Fruit fly (Drosophila melanogaster) Kc167 (cell line): Measurements from ENCODE around the gene Cyp4d8.

ENCODE experiments used
- Myc ChIP-seq: fragments of >200 bp; optimal IDR thresholded peaks from 2 replicates; lab custom pipeline; 2017; ENCODE audit warnings: missing external identifiers
- Sin3A ChIP-seq: fragments of >200 bp; optimal IDR thresholded peaks from 2 replicates; lab custom pipeline; 2018; ENCODE audit warnings: missing external identifiers
- h ChIP-seq: fragments of >200 bp; optimal IDR thresholded peaks from 3 replicates; lab custom pipeline; 2018; ENCODE audit warnings: missing external identifiers
- insv ChIP-seq: fragments of >200 bp; optimal IDR thresholded peaks from 3 replicates; lab custom pipeline; 2018; ENCODE audit warnings: missing external identifiers
- psq ChIP-seq: fragments of >200 bp; optimal IDR thresholded peaks from 2 replicates; lab custom pipeline; 2017; ENCODE audit warnings: missing external identifiers
- ttk ChIP-seq: sonication (Bioruptor generic); optimal IDR thresholded peaks from 2 replicates; lab custom pipeline; 2017; ENCODE audit warnings: missing external identifiers

Gene Cyp4d8

dm6 chr3L:7496097-7496496 is at the start of gene Cyp4d8:
Cyp4d8 (minus strand) TSS chr3L:7496197.
- TF ChIP-seq Sin3A (lab: Kevin White, UChicago) = no peak
- no peak for TF ChIP-seq psq (lab: Kevin White, UChicago)
- no peak for TF ChIP-seq h (lab: Kevin White, UChicago)
- TF ChIP-seq Myc (lab: Kevin White, UChicago) = no peak

dm6 chr3L:7545562-7545961 is 49.6 kb upstream of the Cyp4d8 start:
- TF ChIP-seq ttk (no peak), psq (lab: Kevin White, UChicago) (no peak), h (lab: Kevin White, UChicago) (no peak), Myc (lab: Kevin White, UChicago) (no peak)

DNA sequence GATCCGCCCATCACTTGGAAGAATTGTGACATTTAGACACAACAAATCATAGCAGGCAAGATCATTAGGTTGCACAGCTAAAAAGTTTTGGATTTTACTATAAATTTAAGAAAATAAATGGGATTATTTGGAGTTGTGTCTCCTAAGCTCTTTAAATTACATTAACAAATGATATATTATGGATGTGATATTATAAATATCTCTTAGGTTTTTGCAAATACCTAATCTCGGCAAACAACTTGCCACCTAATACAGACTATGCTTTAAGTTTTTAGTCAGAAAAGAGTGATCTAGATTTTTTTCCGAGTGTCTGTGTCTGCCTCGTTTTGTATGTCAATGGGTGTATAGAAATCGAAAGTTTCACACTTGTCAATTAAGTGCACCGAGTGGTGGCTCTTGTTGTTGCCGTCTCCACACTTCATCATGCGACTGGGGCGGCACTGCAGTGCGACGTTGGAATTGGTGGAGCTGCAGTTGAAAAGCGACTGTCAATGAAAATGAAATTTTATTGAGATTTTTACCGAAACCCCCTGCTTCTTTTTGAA is 48.7 kb upstream of the Cyp4d8 start:
- TF ChIP-seq ttk (no peak), h (lab: Kevin White, UChicago) (no peak), Sin3A (lab: Kevin White, UChicago) (no peak)

DNA sequence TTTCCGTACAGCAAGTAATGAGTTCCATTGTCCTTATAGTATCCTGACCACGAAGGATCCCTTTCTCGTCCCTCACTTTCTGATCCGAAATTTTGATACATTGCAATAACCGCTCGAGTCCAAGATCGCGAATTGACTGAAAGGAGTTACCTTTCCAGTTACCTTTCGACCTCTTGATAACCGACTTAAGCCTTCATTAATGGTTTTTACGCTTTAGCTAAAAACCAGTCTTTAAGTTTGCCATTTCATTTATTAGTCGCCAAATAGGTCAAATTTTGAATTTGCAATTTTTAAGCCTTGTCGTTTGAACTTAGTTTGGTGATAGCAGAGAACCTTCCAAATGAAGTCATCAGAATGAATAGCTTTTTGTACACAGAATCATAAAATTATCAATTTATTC is 46.4 kb upstream of the Cyp4d8 start, which contains the start of gene CG32376:
Gene CG32376, minus strand, starts transcription at position 101 of the 400 bp plus-strand sequence.
- TF ChIP-seq insv (lab: Kevin White, UChicago) (no peak), ttk (no peak), psq (lab: Kevin White, UChicago) (no peak), Sin3A (lab: Kevin White, UChicago) (no peak), h (lab: Kevin White, UChicago) (no peak), Myc (lab: Kevin White, UChicago) (no peak)

DNA sequence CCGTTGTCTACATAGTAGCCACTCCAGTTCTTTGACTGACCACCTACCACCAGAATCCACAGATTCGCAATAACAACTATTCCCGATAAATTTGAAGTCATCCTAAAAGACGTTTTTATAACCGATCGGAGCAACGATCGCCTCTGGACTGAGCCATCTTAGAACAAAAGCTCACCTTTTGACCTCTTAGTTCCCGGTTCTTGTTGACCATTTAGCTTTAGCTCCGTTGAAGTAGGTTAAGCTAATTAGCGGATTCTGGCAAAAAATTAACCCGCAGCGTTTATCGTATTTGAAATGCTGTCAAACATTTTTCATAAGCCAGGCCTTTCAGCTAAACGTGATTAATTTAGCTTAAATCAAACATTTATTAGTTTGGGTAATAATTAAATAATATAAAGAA is 45.1 kb upstream of the Cyp4d8 start, which contains the start of gene CG32374:
Gene CG32374, minus strand, starts transcription at position 101 of the 400 bp plus-strand sequence.
- no peak for TF ChIP-seq ttk
- TF ChIP-seq h (lab: Kevin White, UChicago) = no peak
- no peak for TF ChIP-seq Myc (lab: Kevin White, UChicago)
- TF ChIP-seq psq (lab: Kevin White, UChicago) = no peak
- no peak for TF ChIP-seq Sin3A (lab: Kevin White, UChicago)
- no peak for TF ChIP-seq insv (lab: Kevin White, UChicago)

dm6 chr3L:7539736-7540135 is 43.7 kb upstream of the Cyp4d8 start, which contains the start of gene CG16998:
CG16998 (minus strand) TSS chr3L:7539836.
- TF ChIP-seq Myc (lab: Kevin White, UChicago) (no peak), h (lab: Kevin White, UChicago) (no peak), ttk (no peak), psq (lab: Kevin White, UChicago) (no peak), Sin3A (lab: Kevin White, UChicago) (no peak), insv (lab: Kevin White, UChicago) (no peak)

DNA sequence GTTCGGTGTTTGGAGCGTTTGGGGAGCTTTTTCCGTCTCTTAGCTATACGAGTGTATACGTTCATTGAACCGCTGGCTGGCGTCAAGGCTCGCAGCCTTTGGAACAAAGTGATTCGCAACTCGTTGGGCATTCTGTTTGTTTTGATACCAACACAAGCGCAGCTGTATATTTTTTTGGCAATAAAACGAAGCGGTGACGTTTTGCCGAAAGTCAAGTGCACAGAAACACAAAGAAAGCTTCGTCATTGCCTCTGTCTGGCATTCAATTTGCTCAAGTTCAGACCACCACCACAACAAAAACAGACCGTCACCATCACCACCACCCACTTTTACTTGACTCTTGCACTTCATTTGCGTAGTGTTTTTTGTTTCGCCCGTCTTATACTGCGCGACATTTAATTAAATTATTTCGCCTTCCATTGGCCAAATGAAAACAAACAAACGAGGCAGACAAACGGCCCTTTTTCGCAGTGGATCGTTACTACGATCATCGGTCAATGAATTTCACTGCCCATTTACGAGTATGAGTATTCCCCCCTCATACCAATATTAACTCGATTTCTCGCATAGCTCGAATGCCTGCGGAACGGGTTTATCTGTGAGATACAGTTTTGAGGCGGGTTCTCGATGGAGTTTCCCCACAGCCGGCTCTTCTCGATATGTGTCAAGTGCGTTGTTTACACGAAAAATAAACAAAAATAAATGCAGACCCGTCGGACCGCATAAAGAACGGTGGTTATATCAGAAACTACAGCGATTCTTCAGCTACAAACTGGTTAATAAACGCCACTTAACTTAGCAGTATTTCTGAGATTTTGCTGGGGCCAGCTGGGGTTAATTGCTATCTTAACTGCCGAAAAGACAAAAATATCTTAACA is 34.7 kb upstream of the Cyp4d8 start:
- TF ChIP-seq ttk (no peak), Sin3A (lab: Kevin White, UChicago) (no peak), h (lab: Kevin White, UChicago) (no peak), Myc (lab: Kevin White, UChicago) (no peak), psq (lab: Kevin White, UChicago) (no peak), insv (lab: Kevin White, UChicago) (no peak)

- TF ChIP-seq insv (lab: Kevin White, UChicago) (no peak), ttk (no peak), Sin3A (lab: Kevin White, UChicago) (no peak), h (lab: Kevin White, UChicago) (no peak), psq (lab: Kevin White, UChicago) (no peak), Myc (lab: Kevin White, UChicago) (no peak)
Measured at dm6 chr3L:7529081-7530021, 33.4 kb upstream of the Cyp4d8 start.

DNA sequence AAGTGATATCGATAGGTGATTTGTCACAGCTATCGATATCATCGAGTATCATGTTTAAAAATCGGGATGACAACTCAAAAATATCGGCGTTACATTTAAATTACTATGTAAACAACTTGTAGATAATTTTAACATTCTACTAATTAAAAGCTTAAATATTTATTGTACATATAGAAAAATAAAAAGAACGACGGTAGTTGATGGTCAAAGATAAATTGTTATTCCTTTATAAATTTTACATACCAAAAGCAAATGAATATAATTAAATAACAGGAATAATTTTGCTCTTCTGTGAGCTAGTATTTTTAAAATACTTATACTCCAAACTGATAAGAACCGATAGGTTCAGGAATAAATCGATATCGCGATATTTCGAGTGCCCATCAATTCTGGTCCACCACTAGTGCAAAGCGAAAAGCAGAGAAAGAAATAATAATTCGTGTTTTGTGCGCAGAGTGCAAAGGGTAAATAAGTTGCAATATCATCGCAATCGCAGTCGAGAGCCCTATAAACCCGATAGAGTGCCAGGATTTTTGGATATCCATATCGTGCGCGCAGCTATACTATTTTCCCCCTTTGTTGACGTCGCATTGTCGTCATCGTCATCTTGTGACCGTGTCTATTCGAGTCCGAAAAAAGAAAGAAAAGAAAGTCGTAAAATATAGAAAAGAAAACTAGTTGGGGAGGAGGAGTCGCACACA is 32.5 kb upstream of the Cyp4d8 start, which contains the start of gene lqf:
Gene lqf, plus strand, starts transcription at position 401 of the 701 bp plus-strand sequence.
- TF ChIP-seq psq (lab: Kevin White, UChicago) (no peak), h (lab: Kevin White, UChicago) (no peak), ttk (no peak), Sin3A (lab: Kevin White, UChicago) (no peak), Myc (lab: Kevin White, UChicago) (no peak), insv (lab: Kevin White, UChicago) (no peak)

DNA sequence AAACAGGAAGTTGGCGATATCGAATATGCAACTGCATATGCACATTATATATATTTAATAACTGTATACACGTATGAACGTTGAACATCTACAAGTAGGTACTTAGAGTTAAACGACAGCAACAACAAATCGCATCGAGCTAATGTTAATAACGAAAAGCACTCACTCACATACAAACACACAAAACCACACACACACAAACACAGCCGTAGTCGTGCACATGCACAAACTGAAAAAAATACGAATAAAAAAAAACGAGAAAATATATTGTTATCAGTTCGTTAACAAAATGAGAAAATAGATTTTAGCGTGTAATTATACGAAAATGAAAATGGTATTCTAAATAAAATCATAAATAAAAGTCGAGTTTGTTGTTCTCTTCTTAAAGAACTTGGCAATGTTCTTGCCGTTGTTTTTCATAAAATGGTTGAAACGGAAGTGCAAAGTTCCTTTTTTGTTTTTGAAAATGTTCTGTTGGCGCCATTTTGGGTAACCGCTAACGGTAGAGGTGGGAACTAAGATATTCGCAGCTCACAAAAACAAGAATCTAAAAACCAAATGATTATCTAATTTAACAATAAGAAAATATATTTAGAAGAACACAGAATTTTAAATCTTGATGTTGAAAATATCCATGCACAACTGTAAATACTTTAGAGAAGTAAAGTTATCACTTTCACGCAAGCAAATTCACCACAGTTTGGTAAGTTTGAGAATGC is 31.8 kb upstream of the Cyp4d8 start:
- TF ChIP-seq insv (lab: Kevin White, UChicago) (no peak), h (lab: Kevin White, UChicago) (no peak), psq (lab: Kevin White, UChicago) (no peak), ttk (no peak), Sin3A (lab: Kevin White, UChicago) (no peak), Myc (lab: Kevin White, UChicago) (no peak)
